Fruit fly (Drosophila melanogaster): ENCODE data around the gene CG32548.

Gene CG32548

dm6 chrX:18486356-18487059 is 46.1 kb upstream of the CG32548 start, which contains the start of gene psh (continued):
- peak; percentile 39 for TF ChIP-seq nom (GFP tag; optimal IDR thresholded peaks at IDR 0.05)
- no peak for TF ChIP-seq bcd (GFP tag; optimal IDR thresholded peaks at IDR 0.05)
- no peak for TF ChIP-seq gt (GFP tag; IDR thresholded peaks at IDR 0.05)
- no peak for TF ChIP-seq TFAM (GFP tag; optimal IDR thresholded peaks at IDR 0.05)
- no peak for TF ChIP-seq CG2129 (GFP tag; IDR thresholded peaks at IDR 0.05; ENCODE audit: partially characterized antibody)
- TF ChIP-seq Rx (GFP tag; IDR thresholded peaks at IDR 0.05), result no peak
- no peak for TF ChIP-seq nerfin-2 (GFP tag; IDR thresholded peaks at IDR 0.05; ENCODE audit: partially characterized antibody)
- no peak for TF ChIP-seq gcm2 (GFP tag; optimal IDR thresholded peaks at IDR 0.05)
- TF ChIP-seq kay (GFP tag; optimal IDR thresholded peaks at IDR 0.05), result no peak
- TF ChIP-seq HHEX (GFP tag; optimal IDR thresholded peaks at IDR 0.05), result no peak
- TF ChIP-seq CG18764 (GFP tag; optimal IDR thresholded peaks at IDR 0.05), result no peak
- no peak for TF ChIP-seq Kr (GFP tag; optimal IDR thresholded peaks at IDR 0.05)
- no peak for TF ChIP-seq CG31441 (GFP tag; IDR thresholded peaks at IDR 0.05)
- no peak for TF ChIP-seq unpg (GFP tag; optimal IDR thresholded peaks at IDR 0.05)
- TF ChIP-seq Dll (GFP tag; IDR thresholded peaks at IDR 0.05; ENCODE audit: partially characterized antibody), result no peak
- no peak for TF ChIP-seq CG10565 (GFP tag; optimal IDR thresholded peaks at IDR 0.05)
- no peak for TF ChIP-seq nmo (GFP tag; optimal IDR thresholded peaks at IDR 0.05)
- no peak for TF ChIP-seq CG13624 (GFP tag; optimal IDR thresholded peaks at IDR 0.05)
- TF ChIP-seq CG7745 (tag; optimal IDR thresholded peaks at IDR 0.05), result no peak
- TF ChIP-seq inv (GFP tag; IDR thresholded peaks at IDR 0.05; ENCODE audit: partially characterized antibody), result no peak
- TF ChIP-seq Camta (GFP tag; optimal IDR thresholded peaks at IDR 0.05), result no peak
- no peak for TF ChIP-seq MESR4 (GFP tag; optimal IDR thresholded peaks at IDR 0.05)
- no peak for TF ChIP-seq CG7839 (tag; optimal IDR thresholded peaks at IDR 0.05)
- no peak for TF ChIP-seq CG12391 (tag; optimal IDR thresholded peaks at IDR 0.05)
- TF ChIP-seq so (GFP tag; IDR thresholded peaks at IDR 0.05), result no peak
- no peak for TF ChIP-seq lab (GFP tag; optimal IDR thresholded peaks at IDR 0.05)
- TF ChIP-seq Dbx (GFP tag; IDR thresholded peaks at IDR 0.05), result no peak
- no peak for TF ChIP-seq bowl (GFP tag; IDR thresholded peaks at IDR 0.05)
- TF ChIP-seq tup (GFP tag; optimal IDR thresholded peaks at IDR 0.05), result no peak

dm6 chrX:18483261-18484218 is 43.2 kb upstream of the CG32548 start, which contains the start of gene Hayan:
Hayan (minus strand) TSS chrX:18483772.
- no peak for TF ChIP-seq CG6813 (GFP tag; optimal IDR thresholded peaks at IDR 0.05)
- no peak for TF ChIP-seq CG14014 (GFP tag; IDR thresholded peaks at IDR 0.05)
- no peak for TF ChIP-seq Mes4 (GFP tag; optimal IDR thresholded peaks at IDR 0.05)
- no peak for TF ChIP-seq jing (GFP tag; optimal IDR thresholded peaks at IDR 0.05)
- TF ChIP-seq CG31388 (GFP tag; optimal IDR thresholded peaks at IDR 0.05), result no peak
- TF ChIP-seq Drgx (GFP tag; IDR thresholded peaks at IDR 0.05), result peak; percentile 34; the same call in 1 of the 2 replicates
- peak in 1 of 2 experiments; percentile 17 for TF ChIP-seq Pdp1 (GFP tag; optimal IDR thresholded peaks at IDR 0.05)
- no peak for TF ChIP-seq Max (GFP tag; optimal IDR thresholded peaks at IDR 0.05)
- peak; percentile 76 for TF ChIP-seq sug (tag; optimal IDR thresholded peaks at IDR 0.05)
- TF ChIP-seq CG15514 (GFP tag; optimal IDR thresholded peaks at IDR 0.05), result peak; percentile 85
- no peak for TF ChIP-seq CG6175 (GFP tag; IDR thresholded peaks at IDR 0.05)
- peak; percentile 78 for TF ChIP-seq nom (GFP tag; optimal IDR thresholded peaks at IDR 0.05)
- peak; percentile 9 for TF ChIP-seq lbe (GFP tag; optimal IDR thresholded peaks at IDR 0.05)
- peak; percentile 54 for TF ChIP-seq Jarid2 (GFP tag; optimal IDR thresholded peaks at IDR 0.05)
- peak; percentile 23; the same call in 1 of the 2 replicates for TF ChIP-seq Adf1 (GFP tag; IDR thresholded peaks at IDR 0.05)
- TF ChIP-seq Hr78 (GFP tag; optimal IDR thresholded peaks at IDR 0.05), result peak in 1 of 2 experiments; percentile 92
- TF ChIP-seq CG9932 (GFP tag; IDR thresholded peaks at IDR 0.05), result 0 out of 2 replicates have a peak, but pooled peaks have one; percentile 22
- no peak for TF ChIP-seq h (optimal IDR thresholded peaks at IDR 0.05)
- TF ChIP-seq D19B (GFP tag; optimal IDR thresholded peaks at IDR 0.05), result peak; percentile 80

Data from whole organism, embryonic.